Fruit fly (Drosophila melanogaster) whole organism, embryonic: ENCODE results near the gene CG5355.

Experiments used
- Atf-2 ChIP-seq: fragments of 200-800 bp; sonication (Bioruptor generic); optimal IDR thresholded peaks from 2 replicates; lab custom pipeline; 2016; ENCODE audit warnings: missing biosample characterization, missing genetic modification characterization
- Awh ChIP-seq: fragments of 200-800 bp; sonication (Bioruptor generic); IDR thresholded peaks from 2 replicates; pipeline ENCODE4, ENCODE4 v1.3.6; 2022; ENCODE audit warnings: missing biosample characterization, missing genetic modification characterization
- BEAF-32 ChIP-seq: fragments of 200-800 bp; sonication (Bioruptor generic); optimal IDR thresholded peaks from 3 replicates; lab custom pipeline; 2017; ENCODE audit warnings: missing biosample characterization, missing genetic modification characterization, mild to moderate bottlenecking, moderate library complexity, missing genetic modification reagents
- CG10543 ChIP-seq: fragments of 200-800 bp; sonication (Bioruptor generic); optimal IDR thresholded peaks from 3 replicates; lab custom pipeline; 2017; ENCODE audit warnings: missing biosample characterization, mild to moderate bottlenecking, missing genetic modification characterization, moderate library complexity
- CG11504 ChIP-seq: fragments of 200-800 bp; sonication (Bioruptor generic); optimal IDR thresholded peaks from 3 replicates; lab custom pipeline; 2019; ENCODE audit warnings: missing biosample characterization, mild to moderate bottlenecking, missing genetic modification characterization, moderate library complexity
- CG12155 ChIP-seq: fragments of 200-800 bp; sonication (Bioruptor generic); optimal IDR thresholded peaks from 3 replicates; lab custom pipeline; 2016; ENCODE audit warnings: missing biosample characterization, missing genetic modification characterization
- CG12659 ChIP-seq: fragments of 200-800 bp; sonication (Bioruptor generic); optimal IDR thresholded peaks from 3 replicates; lab custom pipeline; 2017; ENCODE audit warnings: mild to moderate bottlenecking, missing biosample characterization, missing genetic modification reagents, missing genetic modification characterization
- CG12744 ChIP-seq: fragments of 200-800 bp; sonication (Bioruptor generic); optimal IDR thresholded peaks from 2 replicates; lab custom pipeline; 2016; ENCODE audit warnings: missing biosample characterization, missing genetic modification characterization
- CG15514 ChIP-seq: fragments of 200-800 bp; sonication (Bioruptor generic); optimal IDR thresholded peaks from 3 replicates; lab custom pipeline; 2017; ENCODE audit warnings: missing biosample characterization, missing genetic modification characterization, mild to moderate bottlenecking, moderate library complexity, missing genetic modification reagents
- CG17568 ChIP-seq: fragments of 200-800 bp; sonication (Bioruptor generic); optimal IDR thresholded peaks from 2 replicates; lab custom pipeline; 2018; ENCODE audit warnings: missing biosample characterization, mild to moderate bottlenecking, missing genetic modification characterization, moderate library complexity
- CG17912 ChIP-seq: fragments of 200-800 bp; sonication (Bioruptor generic); optimal IDR thresholded peaks from 2 replicates; lab custom pipeline; 2018; ENCODE audit warnings: missing biosample characterization, mild to moderate bottlenecking, missing genetic modification characterization
- CG18619 ChIP-seq: fragments of 200-800 bp; sonication (Bioruptor generic); optimal IDR thresholded peaks from 3 replicates; lab custom pipeline; 2017; ENCODE audit warnings: missing biosample characterization, mild to moderate bottlenecking, missing genetic modification characterization
- CG2116 ChIP-seq: fragments of 200-800 bp; sonication (Bioruptor generic); optimal IDR thresholded peaks from 3 replicates; lab custom pipeline; 2018; ENCODE audit warnings: missing biosample characterization, mild to moderate bottlenecking, missing genetic modification characterization
- CG2199 ChIP-seq: fragments of 200-800 bp; sonication (Bioruptor generic); IDR thresholded peaks from 3 replicates; pipeline ENCODE4 v1.3.6; 2022; ENCODE audit warnings: missing biosample characterization, missing genetic modification characterization
- CG2875 ChIP-seq: fragments of 200-800 bp; sonication (Bioruptor generic); optimal IDR thresholded peaks from 2 replicates; lab custom pipeline; 2017; ENCODE audit warnings: missing biosample characterization, mild to moderate bottlenecking, missing genetic modification characterization, missing genetic modification reagents
- CG33213 ChIP-seq: fragments of 200-800 bp; sonication (Bioruptor generic); optimal IDR thresholded peaks from 3 replicates; lab custom pipeline; 2016; ENCODE audit warnings: missing biosample characterization, missing genetic modification characterization
- CG3838 ChIP-seq: fragments of 200-800 bp; sonication (Bioruptor generic); optimal IDR thresholded peaks from 3 replicates; lab custom pipeline; 2016; ENCODE audit warnings: missing biosample characterization, missing genetic modification characterization
- CG5180 ChIP-seq: fragments of 200-800 bp; sonication (Bioruptor generic); optimal IDR thresholded peaks from 3 replicates; lab custom pipeline; 2017; ENCODE audit warnings: missing biosample characterization, missing genetic modification characterization, mild to moderate bottlenecking, moderate library complexity, missing genetic modification reagents
- CG6175 ChIP-seq: fragments of 200-800 bp; sonication (Bioruptor generic); IDR thresholded peaks from 3 replicates; pipeline ENCODE4 v1.3.6; 2022; ENCODE audit warnings: missing biosample characterization, missing genetic modification characterization
- CG7928 ChIP-seq: fragments of 200-800 bp; sonication (Bioruptor generic); optimal IDR thresholded peaks from 2 replicates; lab custom pipeline; 2017; ENCODE audit warnings: missing biosample characterization, mild to moderate bottlenecking, missing genetic modification characterization
- D19A ChIP-seq: fragments of 200-800 bp; optimal IDR thresholded peaks from 3 replicates; lab custom pipeline; 2019; ENCODE audit warnings: missing biosample characterization, mild to moderate bottlenecking, missing genetic modification characterization, moderate library complexity
- Dll ChIP-seq: fragments of 200-800 bp; sonication (Bioruptor generic); IDR thresholded peaks from 4 replicates; pipeline ENCODE4 v1.3.6; 2022; ENCODE audit warnings: missing biosample characterization, missing genetic modification characterization; ENCODE audit not compliant: partially characterized antibody
- E2f1 ChIP-seq: fragments of 200-800 bp; sonication (Bioruptor generic); IDR thresholded peaks from 2 replicates; pipeline ENCODE4 v1.3.6; 2022; ENCODE audit warnings: missing biosample characterization, missing genetic modification characterization
- Eip74EF ChIP-seq, 2 experiments: fragments of 200-800 bp in 1 of 2; fragments of >200 bp in 1 of 2; sonication (Bioruptor generic) in 1 of 2; optimal IDR thresholded peaks; 2 replicates each; lab custom pipeline; 2017 to 2019; ENCODE audit warnings: missing biosample characterization in 2 of 2, missing genetic modification characterization in 2 of 2, mild to moderate bottlenecking in 1 of 2, moderate library complexity in 1 of 2
- Hsf ChIP-seq: fragments of 200-800 bp; sonication (Bioruptor generic); optimal IDR thresholded peaks from 3 replicates; lab custom pipeline; 2016; ENCODE audit warnings: missing biosample characterization, missing genetic modification characterization
- Jarid2 ChIP-seq: fragments of 200-800 bp; sonication (Bioruptor generic); optimal IDR thresholded peaks from 3 replicates; lab custom pipeline; 2017; ENCODE audit warnings: mild to moderate bottlenecking, missing biosample characterization, missing genetic modification reagents, missing genetic modification characterization
- MBD-R2 ChIP-seq: fragments of 200-800 bp; sonication (Bioruptor generic); IDR thresholded peaks from 2 replicates; pipeline ENCODE4 v1.3.6; 2022; ENCODE audit warnings: missing biosample characterization, missing genetic modification characterization
- NfI ChIP-seq: fragments of 200-800 bp; sonication (Bioruptor generic); optimal IDR thresholded peaks from 3 replicates; lab custom pipeline; 2018; ENCODE audit warnings: missing biosample characterization, mild to moderate bottlenecking, missing genetic modification characterization, moderate library complexity
- Optix ChIP-seq: fragments of 200-800 bp; sonication (Bioruptor generic); IDR thresholded peaks from 3 replicates; pipeline ENCODE4 v1.3.6; 2022; ENCODE audit warnings: missing biosample characterization, missing genetic modification characterization
- Side ChIP-seq: fragments of 200-800 bp; sonication (Bioruptor generic); optimal IDR thresholded peaks from 2 replicates; lab custom pipeline; 2016; ENCODE audit warnings: missing biosample characterization, missing genetic modification characterization
- Six4 ChIP-seq: fragments of 200-800 bp; sonication (Bioruptor generic); optimal IDR thresholded peaks from 2 replicates; lab custom pipeline; 2016; ENCODE audit warnings: missing biosample characterization, missing genetic modification characterization
- Sox102F ChIP-seq: fragments of 200-800 bp; sonication (Bioruptor generic); optimal IDR thresholded peaks from 2 replicates; lab custom pipeline; 2018; ENCODE audit warnings: missing biosample characterization, mild to moderate bottlenecking, missing genetic modification characterization, moderate library complexity
- TFAM ChIP-seq: fragments of 200-800 bp; sonication (Bioruptor generic); optimal IDR thresholded peaks from 2 replicates; lab custom pipeline; 2017; ENCODE audit warnings: missing biosample characterization, missing genetic modification characterization, inconsistent platforms
- ab ChIP-seq: fragments of 200-800 bp; sonication (Bioruptor generic); optimal IDR thresholded peaks from 2 replicates; lab custom pipeline; 2016; ENCODE audit warnings: missing biosample characterization, missing genetic modification characterization
- bbx ChIP-seq: fragments of 200-800 bp; sonication (Bioruptor generic); IDR thresholded peaks from 2 replicates; pipeline ENCODE4 v1.3.6; 2022; ENCODE audit warnings: missing biosample characterization, missing genetic modification characterization; ENCODE audit not compliant: partially characterized antibody
- br ChIP-seq: fragments of >200 bp; optimal IDR thresholded peaks from 2 replicates; lab custom pipeline; 2017
- crol ChIP-seq: fragments of 200-800 bp; sonication (Bioruptor generic); IDR thresholded peaks from 2 replicates; pipeline ENCODE4 v1.3.6; 2022; ENCODE audit warnings: missing biosample characterization, missing genetic modification characterization
- fd3F ChIP-seq: fragments of 200-800 bp; sonication (Bioruptor generic); optimal IDR thresholded peaks from 2 replicates; lab custom pipeline; 2018; ENCODE audit warnings: missing biosample characterization, mild to moderate bottlenecking, missing genetic modification characterization, moderate library complexity
- lmd ChIP-seq: fragments of 200-800 bp; sonication (Bioruptor generic); IDR thresholded peaks from 2 replicates; pipeline ENCODE4 v1.3.6; 2022; ENCODE audit warnings: missing biosample characterization, missing genetic modification characterization
- maf-S ChIP-seq: fragments of 200-800 bp; sonication (Bioruptor generic); optimal IDR thresholded peaks from 2 replicates; lab custom pipeline; 2016; ENCODE audit warnings: missing biosample characterization, missing genetic modification characterization
- mam ChIP-seq: fragments of 200-800 bp; sonication (Bioruptor generic); optimal IDR thresholded peaks from 3 replicates; lab custom pipeline; 2016; ENCODE audit warnings: missing biosample characterization, missing genetic modification characterization
- peb ChIP-seq: fragments of 200-800 bp; sonication (Bioruptor generic); IDR thresholded peaks from 2 replicates; pipeline ENCODE4 v1.3.6; 2022; ENCODE audit warnings: missing biosample characterization, missing genetic modification characterization
- pho ChIP-seq: fragments of 200-800 bp; sonication (Bioruptor generic); optimal IDR thresholded peaks from 2 replicates; lab custom pipeline; 2016; ENCODE audit warnings: missing biosample characterization, missing genetic modification characterization
- pros ChIP-seq: fragments of 200-800 bp; sonication (Bioruptor generic); optimal IDR thresholded peaks from 3 replicates; lab custom pipeline; 2019; ENCODE audit warnings: missing biosample characterization, mild to moderate bottlenecking, missing genetic modification characterization, moderate library complexity
- repo ChIP-seq: fragments of 200-800 bp; sonication (Bioruptor generic); optimal IDR thresholded peaks from 2 replicates; lab custom pipeline; 2016; ENCODE audit warnings: missing biosample characterization, missing genetic modification characterization
- row ChIP-seq: fragments of 200-800 bp; sonication (Bioruptor generic); IDR thresholded peaks from 3 replicates; pipeline ENCODE4 v1.3.6; 2022; ENCODE audit warnings: missing biosample characterization, missing genetic modification characterization
- schlank ChIP-seq: fragments of 200-800 bp; sonication (Bioruptor generic); optimal IDR thresholded peaks from 2 replicates; lab custom pipeline; 2018; ENCODE audit warnings: missing biosample characterization, mild to moderate bottlenecking, missing genetic modification characterization
- sens-2 ChIP-seq: fragments of 200-800 bp; sonication (Bioruptor generic); IDR thresholded peaks from 2 replicates; pipeline ENCODE4 v1.3.6; 2022; ENCODE audit warnings: missing biosample characterization, missing genetic modification characterization
- slp2 ChIP-seq: fragments of 200-800 bp; sonication (Bioruptor generic); optimal IDR thresholded peaks from 2 replicates; lab custom pipeline; 2016; ENCODE audit warnings: missing biosample characterization, missing genetic modification characterization
- stc ChIP-seq: fragments of 200-800 bp; sonication (Bioruptor generic); IDR thresholded peaks from 2 replicates; pipeline ENCODE4 v1.3.6; 2022; ENCODE audit warnings: missing biosample characterization, missing genetic modification characterization
- toy ChIP-seq: fragments of 200-800 bp; sonication (Bioruptor generic); IDR thresholded peaks from 2 replicates; pipeline ENCODE4 v1.3.6; 2022; ENCODE audit warnings: missing biosample characterization, missing genetic modification characterization
- vfl ChIP-seq: fragments of 200-800 bp; sonication (Bioruptor generic); optimal IDR thresholded peaks from 2 replicates; lab custom pipeline; 2016; ENCODE audit warnings: missing biosample characterization, missing genetic modification characterization

Gene CG5355

DNA sequence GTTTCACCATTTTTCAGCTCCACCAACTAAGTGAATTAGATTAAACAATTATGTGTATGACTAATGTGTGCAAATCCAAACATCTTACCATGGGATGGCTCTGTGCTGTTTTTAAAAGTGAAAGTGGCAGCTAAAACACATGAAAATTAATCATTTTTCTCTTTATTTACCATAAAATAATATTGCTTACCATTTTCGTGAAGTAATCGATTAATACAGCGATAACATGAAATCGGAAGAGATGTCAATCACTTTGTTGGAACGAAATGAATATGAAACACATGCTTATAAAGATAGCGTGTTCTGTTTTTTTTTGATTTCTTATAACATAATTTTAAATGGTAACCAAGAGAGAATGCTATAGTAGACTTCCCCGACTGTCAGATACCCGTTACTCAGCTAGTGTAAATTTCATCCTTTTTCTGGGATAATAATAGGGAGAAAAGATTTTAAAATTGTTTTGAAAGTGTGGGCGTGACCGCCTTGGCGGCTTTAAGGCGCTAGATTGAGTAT lies 9.4 kb downstream of the CG5355 start (continued):
- TF ChIP-seq vfl (no peak), CG10543 (GFP tag; lab: Kevin White, UChicago) (no peak), CG18619 (GFP tag; lab: Kevin White, UChicago) (no peak), row (GFP tag; lab: Robert Waterston, UW) (peak; percentile 60), schlank (tag; lab: Kevin White, UChicago) (no peak), CG17568 (GFP tag; lab: Kevin White, UChicago) (no peak), CG33213 (GFP tag; lab: Kevin White, UChicago) (no peak), CG12659 (GFP tag; lab: Kevin White, UChicago) (peak; percentile 57), toy (GFP tag; lab: Robert Waterston, UW) (no peak), CG15514 (no peak), Atf-2 (no peak), CG2875 (GFP tag; lab: Kevin White, UChicago) (no peak), Optix (GFP tag; lab: Robert Waterston, UW) (no peak), E2f1 (GFP tag; lab: Robert Waterston, UW) (no peak), repo (GFP tag; lab: Kevin White, UChicago) (no peak), peb (no peak), CG11504 (no peak), pros (GFP tag; lab: Kevin White, UChicago) (no peak), sens-2 (GFP tag; lab: Robert Waterston, UW) (no peak), bbx (0 out of 2 replicates have a peak, but pooled peaks have one; percentile 9), maf-S (no peak), Six4 (no peak), CG12155 (GFP tag; lab: Kevin White, UChicago) (no peak), ab (GFP tag; lab: Kevin White, UChicago) (no peak), CG2199 (no peak), pho (GFP tag; lab: Kevin White, UChicago) (no peak), crol (no peak), Hsf (GFP tag; lab: Kevin White, UChicago) (no peak), CG5180 (GFP tag; lab: Kevin White, UChicago) (no peak), NfI (GFP tag; lab: Kevin White, UChicago) (no peak), CG6175 (GFP tag; lab: Robert Waterston, UW) (no peak), Eip74EF (GFP tag; optimal IDR thresholded peaks at IDR 0.05; lab: Kevin White, UChicago) (no peak), slp2 (GFP tag; lab: Kevin White, UChicago) (no peak), stc (GFP tag; lab: Robert Waterston, UW) (no peak), lmd (no peak), Jarid2 (no peak), mam (peak; percentile 25), TFAM (GFP tag; lab: Kevin White, UChicago) (no peak), Awh (GFP tag; lab: Robert Waterston, UW) (no peak), Side (no peak), CG17912 (GFP tag; lab: Kevin White, UChicago) (no peak), br (lab: Kevin White, UChicago) (no peak), Dll (peak; percentile 63), MBD-R2 (GFP tag; lab: Robert Waterston, UW) (peak; percentile 52), CG7928 (GFP tag; lab: Kevin White, UChicago) (no peak), CG2116 (GFP tag; lab: Kevin White, UChicago) (peak; percentile 72), Sox102F (no peak), fd3F (no peak), CG12744 (GFP tag; lab: Kevin White, UChicago) (no peak), D19A (tag; lab: Kevin White, UChicago) (no peak), BEAF-32 (GFP tag; lab: Kevin White, UChicago) (peak; percentile 57), CG3838 (GFP tag; lab: Kevin White, UChicago) (no peak)
